Worm (Caenorhabditis elegans): ENCODE results near the gene kin-5.

- no peak for TF ChIP-seq ceh-22 (tag; optimal IDR thresholded peaks at IDR 0.05)
- TF ChIP-seq ceh-14 (tag; optimal IDR thresholded peaks at IDR 0.05) = no peak
- no peak for TF ChIP-seq ama-1 (optimal IDR thresholded peaks at IDR 0.05)
- no peak for TF ChIP-seq fax-1 (tag; optimal IDR thresholded peaks at IDR 0.05)
- no peak for TF ChIP-seq hlh-8 (tag; optimal IDR thresholded peaks at IDR 0.05)
- TF ChIP-seq ceh-34 (tag; optimal IDR thresholded peaks at IDR 0.05) = no peak
- no peak for TF ChIP-seq ets-4 (tag; optimal IDR thresholded peaks at IDR 0.05)
- no peak for TF ChIP-seq nhr-11 (tag; optimal IDR thresholded peaks at IDR 0.05)
- no peak for TF ChIP-seq lim-6 (tag; optimal IDR thresholded peaks at IDR 0.05)
Observed at ce11 chrIV:9993403-9994132, 24.6 kb upstream of the kin-5 start.
